Fruit fly (Drosophila melanogaster) whole organism, adult: ENCODE measurements around the gene Dif.

Source experiments
- CG14711 ChIP-seq: fragments of 200-800 bp; sonication (Bioruptor generic); optimal IDR thresholded peaks from 2 replicates; lab custom pipeline; 2018; ENCODE audit warnings: missing biosample characterization, mild to moderate bottlenecking, missing genetic modification characterization, moderate library complexity
- CG1620 ChIP-seq: fragments of 200-800 bp; sonication (Bioruptor generic); optimal IDR thresholded peaks from 2 replicates; lab custom pipeline; 2016; ENCODE audit warnings: missing biosample characterization, missing genetic modification characterization
- Crg-1 ChIP-seq: fragments of 200-800 bp; sonication (Bioruptor generic); optimal IDR thresholded peaks from 2 replicates; lab custom pipeline; 2016; ENCODE audit warnings: missing biosample characterization, missing genetic modification characterization

DNA sequence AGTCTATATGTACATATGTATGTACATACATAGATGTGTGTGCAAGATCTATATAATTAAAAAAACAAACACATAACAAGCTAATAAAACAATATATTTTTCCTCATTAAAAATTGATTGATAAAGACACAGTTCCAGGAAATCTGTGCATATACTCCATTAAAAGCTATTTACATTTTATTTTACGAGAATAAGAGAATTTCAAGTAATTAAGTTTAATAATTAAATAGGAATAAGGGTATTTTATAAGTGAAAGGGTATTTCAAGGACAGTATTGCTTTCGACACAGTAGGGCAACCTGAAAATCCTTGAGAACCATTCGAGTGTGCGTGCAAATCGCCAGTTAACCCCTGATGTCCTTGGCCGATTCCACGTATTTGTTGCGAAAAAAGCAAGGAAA, 19.7 kb upstream of the Dif start, which contains the start of gene CG5050:
- TF ChIP-seq CG14711 (no peak), CG1620 (GFP tag; lab: Kevin White, UChicago) (no peak), Crg-1 (no peak)
